Worm (Caenorhabditis elegans) whole organism, young adult: ENCODE measurements around the gene D1086.7.
"Not testable (repeated sequence)": the region's sequence is repeated elsewhere in the genome, so short reads cannot be mapped to it uniquely, and the experiment has no call there.

Experiments used
- B0019.2 ChIP-seq: fragments of 200-800 bp; sonication (Bioruptor generic); conservative IDR thresholded peaks from 2 replicates; pipeline ENCODE4 v1.3.6; 2022; ENCODE audit warnings: missing genetic modification reagents, missing genetic modification characterization, missing compliant biosample characterization
- C06A6.2 ChIP-seq: fragments of 200-800 bp; sonication (Bioruptor generic); conservative IDR thresholded peaks from 2 replicates; pipeline ENCODE4 v1.3.6; 2022; ENCODE audit warnings: missing genetic modification characterization, missing compliant biosample characterization
- C17E4.6 ChIP-seq: fragments of 200-800 bp; sonication (Bioruptor generic); IDR thresholded peaks from 2 replicates; pipeline ENCODE4 v1.3.6; 2022; ENCODE audit warnings: missing genetic modification reagents, missing genetic modification characterization, missing compliant biosample characterization
- F10E7.11 ChIP-seq: sonication (generic microtip); optimal IDR thresholded peaks from 2 replicates; lab custom pipeline; 2017; ENCODE audit warnings: mild to moderate bottlenecking, missing genetic modification characterization, moderate library complexity, missing compliant biosample characterization
- F22D6.2 ChIP-seq: sonication (generic microtip); optimal IDR thresholded peaks from 2 replicates; lab custom pipeline; 2016; ENCODE audit warnings: mild to moderate bottlenecking, missing genetic modification characterization, missing compliant biosample characterization
- F37B4.10 ChIP-seq: fragments of 200-800 bp; sonication (Bioruptor generic); IDR thresholded peaks from 2 replicates; pipeline ENCODE4 v1.3.6; 2022; ENCODE audit warnings: missing genetic modification characterization, missing compliant biosample characterization
- F52B5.7 ChIP-seq: sonication (generic microtip); optimal IDR thresholded peaks from 2 replicates; lab custom pipeline; 2016; ENCODE audit warnings: mild to moderate bottlenecking, missing genetic modification characterization, missing compliant biosample characterization
- F57A8.1 ChIP-seq: fragments of 200-800 bp; sonication (Bioruptor generic); optimal IDR thresholded peaks from 2 replicates; lab custom pipeline; 2018; ENCODE audit warnings: mild to moderate bottlenecking, missing genetic modification characterization, moderate library complexity, missing compliant biosample characterization
- F57C9.4 ChIP-seq: sonication (generic microtip); optimal IDR thresholded peaks from 2 replicates; lab custom pipeline; 2017; ENCODE audit warnings: mild to moderate bottlenecking, missing genetic modification characterization, missing compliant biosample characterization
- K12H6.12 ChIP-seq: fragments of 200-800 bp; sonication (Bioruptor generic); optimal IDR thresholded peaks from 2 replicates; lab custom pipeline; 2018; ENCODE audit warnings: mild to moderate bottlenecking, missing genetic modification characterization, missing compliant biosample characterization
- Y53G8AR.9 ChIP-seq: fragments of 200-800 bp; sonication (Bioruptor generic); conservative IDR thresholded peaks from 2 replicates; pipeline ENCODE4 v1.3.6; 2022; ENCODE audit warnings: missing genetic modification reagents, missing genetic modification characterization, missing compliant biosample characterization
- Y67H2A.10 ChIP-seq: fragments of 200-800 bp; sonication (Bioruptor generic); conservative IDR thresholded peaks from 2 replicates; pipeline ENCODE4 v1.3.6; 2022; ENCODE audit warnings: missing genetic modification reagents, missing genetic modification characterization, missing compliant biosample characterization
- akir-1 ChIP-seq: fragments of 200-800 bp; sonication (Bioruptor generic); optimal IDR thresholded peaks from 2 replicates; lab custom pipeline; 2018; ENCODE audit warnings: mild to moderate bottlenecking, missing genetic modification characterization, moderate library complexity, missing compliant biosample characterization
- aptf-2 ChIP-seq: fragments of 200-800 bp; sonication (Bioruptor generic); conservative IDR thresholded peaks from 2 replicates; pipeline ENCODE4 v1.3.6; 2022; ENCODE audit warnings: missing genetic modification reagents, missing genetic modification characterization, missing compliant biosample characterization
- atf-7 ChIP-seq: sonication (generic microtip); optimal IDR thresholded peaks from 2 replicates; lab custom pipeline; 2017; ENCODE audit warnings: mild to moderate bottlenecking, missing genetic modification characterization, missing compliant biosample characterization
- athp-1 ChIP-seq: sonication (generic microtip); optimal IDR thresholded peaks from 2 replicates; lab custom pipeline; 2017; ENCODE audit warnings: mild to moderate bottlenecking, missing genetic modification characterization, missing compliant biosample characterization
- attf-5 ChIP-seq: fragments of 200-800 bp; sonication (Bioruptor generic); optimal IDR thresholded peaks from 2 replicates; lab custom pipeline; 2018; ENCODE audit warnings: mild to moderate bottlenecking, missing genetic modification characterization, missing compliant biosample characterization
- attf-6 ChIP-seq: fragments of 200-800 bp; sonication (Bioruptor generic); IDR thresholded peaks from 2 replicates; pipeline ENCODE4 v1.3.6; 2022; ENCODE audit warnings: missing genetic modification reagents, missing genetic modification characterization, missing compliant biosample characterization
- bed-1 ChIP-seq: fragments of 200-800 bp; sonication (Bioruptor generic); IDR thresholded peaks from 2 replicates; pipeline ENCODE4 v1.3.6; 2022; ENCODE audit warnings: missing genetic modification reagents, missing genetic modification characterization, missing compliant biosample characterization
- cebp-2 ChIP-seq: fragments of 200-800 bp; sonication (Bioruptor generic); IDR thresholded peaks from 2 replicates; pipeline ENCODE4 v1.3.6; 2022; ENCODE audit warnings: missing genetic modification characterization, missing compliant biosample characterization
- ceh-40 ChIP-seq: fragments of 200-800 bp; sonication (Bioruptor generic); IDR thresholded peaks from 2 replicates; pipeline ENCODE4 v1.3.6; 2022; ENCODE audit warnings: missing genetic modification characterization, missing compliant biosample characterization
- ceh-58 ChIP-seq: fragments of 200-800 bp; sonication (Bioruptor generic); IDR thresholded peaks from 2 replicates; pipeline ENCODE4 v1.3.6; 2022; ENCODE audit warnings: missing genetic modification characterization, missing compliant biosample characterization
- ceh-91 ChIP-seq: fragments of 200-800 bp; sonication (Bioruptor generic); IDR thresholded peaks from 2 replicates; pipeline ENCODE4 v1.3.6; 2022; ENCODE audit warnings: missing genetic modification reagents, missing genetic modification characterization, missing compliant biosample characterization
- chd-7 ChIP-seq: sonication (generic microtip); optimal IDR thresholded peaks from 2 replicates; lab custom pipeline; 2016; ENCODE audit warnings: mild to moderate bottlenecking, missing genetic modification characterization, moderate library complexity, missing compliant biosample characterization
- egrh-3 ChIP-seq: fragments of 200-800 bp; sonication (Bioruptor generic); IDR thresholded peaks from 2 replicates; pipeline ENCODE4 v1.3.6; 2022; ENCODE audit warnings: missing genetic modification reagents, missing genetic modification characterization, missing compliant biosample characterization
- ekl-4 ChIP-seq: fragments of 200-800 bp; sonication (Bioruptor generic); IDR thresholded peaks from 2 replicates; pipeline ENCODE4 v1.3.6; 2022; ENCODE audit warnings: missing genetic modification reagents, missing genetic modification characterization, missing compliant biosample characterization
- gei-17 ChIP-seq: fragments of 200-800 bp; sonication (Bioruptor generic); optimal IDR thresholded peaks from 2 replicates; lab custom pipeline; 2018; ENCODE audit warnings: mild to moderate bottlenecking, missing genetic modification characterization, missing compliant biosample characterization
- hmg-1.2 ChIP-seq: fragments of 200-800 bp; sonication (Bioruptor generic); IDR thresholded peaks from 2 replicates; pipeline ENCODE4 v1.3.6; 2022; ENCODE audit warnings: missing genetic modification reagents, missing genetic modification characterization, missing compliant biosample characterization
- hrde-1 ChIP-seq: sonication (generic microtip); optimal IDR thresholded peaks from 2 replicates; lab custom pipeline; 2016; ENCODE audit warnings: missing genetic modification characterization, mild to moderate bottlenecking, missing compliant biosample characterization, moderate library complexity, missing genotype, missing genetic modification reagents, borderline replicate concordance
- hsf-1 ChIP-seq: fragments of 200-800 bp; sonication (Bioruptor generic); IDR thresholded peaks from 2 replicates; pipeline ENCODE4 v1.3.6; 2022; ENCODE audit warnings: missing genetic modification reagents, missing genetic modification characterization, missing compliant biosample characterization
- let-526 ChIP-seq: fragments of 200-800 bp; sonication (Bioruptor generic); IDR thresholded peaks from 2 replicates; pipeline ENCODE4 v1.3.6; 2022; ENCODE audit warnings: missing genetic modification reagents, missing genetic modification characterization, missing compliant biosample characterization
- lin-35 ChIP-seq, 3 experiments: fragments of 150-350 bp in 2 of 3; sonication (generic microtip) in 1 of 3; optimal IDR thresholded peaks; 2 replicates each; lab custom pipeline; 2014 to 2018; ENCODE audit warnings: missing biosample characterization in 3 of 3, missing genetic modification characterization in 3 of 3, missing genetic modification reagents in 3 of 3
- lin-54 ChIP-seq: fragments of 200-800 bp; sonication (Bioruptor generic); optimal IDR thresholded peaks from 2 replicates; lab custom pipeline; 2018; ENCODE audit warnings: mild to moderate bottlenecking, missing genetic modification characterization, missing compliant biosample characterization
- madf-6 ChIP-seq: fragments of 200-800 bp; sonication (Bioruptor generic); IDR thresholded peaks from 2 replicates; pipeline ENCODE4 v1.3.6; 2022; ENCODE audit warnings: missing genetic modification reagents, missing genetic modification characterization, missing compliant biosample characterization
- madf-8 ChIP-seq: fragments of 200-800 bp; sonication (Bioruptor generic); conservative IDR thresholded peaks from 2 replicates; pipeline ENCODE4 v1.3.6; 2022; ENCODE audit warnings: missing genetic modification reagents, missing genetic modification characterization, missing compliant biosample characterization
- nfya-2 ChIP-seq: fragments of 200-800 bp; sonication (Bioruptor generic); IDR thresholded peaks from 2 replicates; pipeline ENCODE4 v1.3.6; 2022; ENCODE audit warnings: missing genetic modification reagents, missing genetic modification characterization, missing compliant biosample characterization
- nfyb-1 ChIP-seq: fragments of 200-800 bp; sonication (Bioruptor generic); IDR thresholded peaks from 2 replicates; pipeline ENCODE4 v1.3.6; 2022; ENCODE audit warnings: missing genetic modification reagents, missing genetic modification characterization, missing compliant biosample characterization
- nhr-80 ChIP-seq: sonication (generic microtip); optimal IDR thresholded peaks from 2 replicates; lab custom pipeline; 2016; ENCODE audit warnings: missing genetic modification characterization, missing compliant biosample characterization
- repo-1 ChIP-seq: sonication (generic microtip); optimal IDR thresholded peaks from 2 replicates; lab custom pipeline; 2017; ENCODE audit warnings: mild to moderate bottlenecking, missing genetic modification characterization, missing compliant biosample characterization
- sea-2 ChIP-seq: fragments of 200-800 bp; sonication (Bioruptor generic); IDR thresholded peaks from 2 replicates; pipeline ENCODE4 v1.3.6; 2022; ENCODE audit warnings: missing genetic modification characterization, missing compliant biosample characterization
- snpc-4 ChIP-seq, 5 experiments: fragments of 150-350 bp in 1 of 5; sonication (generic microtip) in 4 of 5; optimal IDR thresholded peaks; 2 replicates each; lab custom pipeline; 2014 to 2018; ENCODE audit warnings: missing genetic modification characterization in 5 of 5, missing biosample characterization in 3 of 5, antibody characterized with exemption in 2 of 5, mild to moderate bottlenecking in 2 of 5, missing compliant biosample characterization in 2 of 5, missing genotype in 2 of 5, moderate library complexity in 2 of 5, missing genetic modification reagents in 1 of 5
- tbp1 ChIP-seq: fragments of 200-800 bp; sonication (Bioruptor generic); optimal IDR thresholded peaks from 2 replicates; lab custom pipeline; 2018; ENCODE audit warnings: mild to moderate bottlenecking, missing genetic modification characterization, missing compliant biosample characterization
- tlf-1 ChIP-seq: fragments of 200-800 bp; sonication (Bioruptor generic); optimal IDR thresholded peaks from 2 replicates; lab custom pipeline; 2018; ENCODE audit warnings: mild to moderate bottlenecking, missing genetic modification characterization, missing compliant biosample characterization
- unc-130 ChIP-seq: sonication (generic microtip); optimal IDR thresholded peaks from 2 replicates; lab custom pipeline; 2016; ENCODE audit warnings: missing genetic modification reagents, missing genetic modification characterization, missing compliant biosample characterization
- ztf-22 ChIP-seq: fragments of 200-800 bp; sonication (Bioruptor generic); optimal IDR thresholded peaks from 2 replicates; lab custom pipeline; 2018; ENCODE audit warnings: mild to moderate bottlenecking, missing genetic modification characterization, moderate library complexity, missing compliant biosample characterization
- ztf-25 ChIP-seq: fragments of 200-800 bp; sonication (Bioruptor generic); IDR thresholded peaks from 2 replicates; pipeline ENCODE4 v1.3.6; 2022; ENCODE audit warnings: missing genetic modification reagents, missing genetic modification characterization, missing compliant biosample characterization
- ztf-3 ChIP-seq: fragments of 200-800 bp; sonication (Bioruptor generic); optimal IDR thresholded peaks from 2 replicates; lab custom pipeline; 2018; ENCODE audit warnings: mild to moderate bottlenecking, missing genetic modification characterization, missing compliant biosample characterization
- ztf-6 ChIP-seq: fragments of 200-800 bp; sonication (Bioruptor generic); IDR thresholded peaks from 2 replicates; pipeline ENCODE4 v1.3.6; 2022; ENCODE audit warnings: missing genetic modification reagents, missing genetic modification characterization, missing compliant biosample characterization

D1086.7 gene

DNA sequence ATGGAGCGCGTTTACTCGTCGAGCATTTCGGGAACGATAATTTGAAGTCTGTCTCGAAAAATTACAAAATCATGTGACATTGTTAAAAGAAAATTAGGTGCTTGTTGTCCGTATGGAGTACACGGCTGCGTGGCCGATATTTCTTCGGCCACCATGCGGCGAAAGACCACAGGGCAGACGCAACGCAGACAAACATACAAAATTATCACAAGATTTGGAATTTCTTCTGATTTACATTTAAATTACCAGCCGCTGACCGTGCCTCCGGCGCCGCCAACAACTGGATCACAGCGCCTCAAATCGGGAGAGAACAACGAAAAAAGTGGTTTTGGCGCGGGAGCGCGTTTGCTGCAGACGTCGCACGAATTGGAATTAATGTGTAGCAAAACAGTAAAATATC, 29.0 kb upstream of the D1086.7 start (continued):
- TF ChIP-seq F22D6.2 (tag; lab: Kevin White, UChicago) (peak; percentile 86), ceh-91 (GFP tag; lab: Robert Waterston, UW) (peak; percentile 77), C06A6.2 (peak; percentile 97), K12H6.12 (peak; percentile 92), ekl-4 (GFP tag; lab: Robert Waterston, UW) (peak; percentile 98), nfyb-1 (GFP tag; lab: Robert Waterston, UW) (peak; percentile 97), snpc-4 (tag; optimal IDR thresholded peaks at IDR 0.05; lab: Kevin White, UChicago) (peak in 3 of 4 experiments; percentile 48 to 82 (median 77)), attf-6 (GFP tag; lab: Robert Waterston, UW) (peak; percentile 58), tlf-1 (GFP tag; lab: Kevin White, UChicago) (peak; percentile 85), hrde-1 (peak; percentile 8), Y67H2A.10 (GFP tag; lab: Robert Waterston, UW) (peak; percentile 90), unc-130 (GFP tag; lab: Kevin White, UChicago) (peak; percentile 60), ceh-58 (0 out of 2 replicates have a peak, but pooled peaks have one; percentile 13), F10E7.11 (tag; lab: Kevin White, UChicago) (peak; percentile 47), lin-35 (GFP tag; optimal IDR thresholded peaks at IDR 0.05; lab: Kevin White, UChicago) (peak in 2 of 3 experiments; percentile 29 to 84), aptf-2 (GFP tag; lab: Robert Waterston, UW) (peak; percentile 91), F57C9.4 (tag; lab: Kevin White, UChicago) (peak; percentile 87), athp-1 (peak; percentile 91), chd-7 (tag; lab: Kevin White, UChicago) (peak; percentile 87), ceh-40 (0 out of 2 replicates have a peak, but pooled peaks have one; percentile 25), madf-6 (GFP tag; lab: Robert Waterston, UW) (peak; percentile 85), F52B5.7 (tag; lab: Kevin White, UChicago) (peak; percentile 73), F57A8.1 (GFP tag; lab: Kevin White, UChicago) (peak; percentile 34), egrh-3 (peak; percentile 79; the same call in 1 of the 2 replicates), hmg-1.2 (GFP tag; lab: Robert Waterston, UW) (peak; percentile 96), lin-54 (peak; percentile 92), tbp1 (GFP tag; lab: Kevin White, UChicago) (peak; percentile 68), ztf-3 (GFP tag; lab: Kevin White, UChicago) (peak; percentile 73), madf-8 (GFP tag; lab: Robert Waterston, UW) (peak; percentile 67), ztf-22 (GFP tag; lab: Kevin White, UChicago) (peak; percentile 78), atf-7 (tag; lab: Kevin White, UChicago) (peak; percentile 95), attf-5 (GFP tag; lab: Kevin White, UChicago) (peak; percentile 95), let-526 (GFP tag; lab: Robert Waterston, UW) (peak; percentile 98), Y53G8AR.9 (GFP tag; lab: Robert Waterston, UW) (peak; percentile 97), bed-1 (peak; percentile 97), hsf-1 (peak; percentile 74), nhr-80 (peak; percentile 75), gei-17 (GFP tag; lab: Kevin White, UChicago) (peak; percentile 72), F37B4.10 (GFP tag; lab: Robert Waterston, UW) (peak; percentile 90; the same call in 1 of the 2 replicates), akir-1 (GFP tag; lab: Kevin White, UChicago) (peak; percentile 94), C17E4.6 (GFP tag; lab: Robert Waterston, UW) (peak; percentile 85), sea-2 (GFP tag; lab: Robert Waterston, UW) (peak; percentile 93), nfya-2 (0 out of 2 replicates have a peak, but pooled peaks have one; percentile 40), ztf-6 (peak; percentile 91), B0019.2 (GFP tag; lab: Robert Waterston, UW) (0 out of 2 replicates have a peak, but pooled peaks have one; percentile 15), repo-1 (tag; lab: Kevin White, UChicago) (peak; percentile 78), cebp-2 (GFP tag; lab: Robert Waterston, UW) (0 out of 2 replicates have a peak, but pooled peaks have one; percentile 27), ztf-25 (GFP tag; lab: Robert Waterston, UW) (peak; percentile 77; the same call in 1 of the 2 replicates)
- not testable (repeated sequence) for TF ChIP-seq snpc-4 (GFP tag; optimal IDR thresholded peaks at IDR 0.05; lab: Kevin White, UChicago)
